Fruit fly (Drosophila melanogaster): Measurements from ENCODE around the gene CG3769.

CG3769 gene

dm6 chr2L:9430992-9431602 is 4.1 kb upstream of the CG3769 start, which contains the start of the genes FucTB and scat (continued):
- TF ChIP-seq dati (GFP tag; IDR thresholded peaks at IDR 0.05) (peak; percentile 57; the same call in 1 of the 2 replicates), E2f2 (GFP tag; IDR thresholded peaks at IDR 0.05) (peak; percentile 78), CG3407 (GFP tag; optimal IDR thresholded peaks at IDR 0.05) (peak; percentile 80), z (GFP tag; IDR thresholded peaks at IDR 0.05) (0 out of 3 replicates have a peak, but pooled peaks have one; percentile 25), knrl (GFP tag; IDR thresholded peaks at IDR 0.05; ENCODE audit: partially characterized antibody) (peak; percentile 79), CG3065 (GFP tag; optimal IDR thresholded peaks at IDR 0.05) (peak; percentile 75), Scr (GFP tag; IDR thresholded peaks at IDR 0.05; ENCODE audit: partially characterized antibody) (peak; percentile 32; the same call in 1 of the 2 replicates), CG6854 (GFP tag; optimal IDR thresholded peaks at IDR 0.05) (peak; percentile 53), danr (GFP tag; IDR thresholded peaks at IDR 0.05) (peak; percentile 78), HHEX (GFP tag; optimal IDR thresholded peaks at IDR 0.05) (peak; percentile 87), CG12071 (GFP tag; optimal IDR thresholded peaks at IDR 0.05) (no peak), lilli (GFP tag; optimal IDR thresholded peaks at IDR 0.05) (peak; percentile 78), sna (GFP tag; IDR thresholded peaks at IDR 0.05; ENCODE audit: partially characterized antibody) (no peak), Lhr (GFP tag; optimal IDR thresholded peaks at IDR 0.05) (peak; percentile 49), trh (GFP tag; optimal IDR thresholded peaks at IDR 0.05) (peak; percentile 83), HLH3B (GFP tag; IDR thresholded peaks at IDR 0.05) (peak; percentile 92), CG11504 (tag; optimal IDR thresholded peaks at IDR 0.05) (peak; percentile 92), jing (GFP tag; optimal IDR thresholded peaks at IDR 0.05) (peak; percentile 35), zf30C (GFP tag; optimal IDR thresholded peaks at IDR 0.05) (no peak), gsb (GFP tag; IDR thresholded peaks at IDR 0.05) (peak; percentile 73), caup (GFP tag; optimal IDR thresholded peaks at IDR 0.05; ENCODE audit: severe bottlenecking) (peak; percentile 78), CG7786 (GFP tag; optimal IDR thresholded peaks at IDR 0.05) (peak; percentile 44), onecut (GFP tag; IDR thresholded peaks at IDR 0.05) (peak; percentile 74), ac (GFP tag; optimal IDR thresholded peaks at IDR 0.05) (peak; percentile 20), CG1832 (GFP tag; optimal IDR thresholded peaks at IDR 0.05) (no peak), cg (GFP tag; optimal IDR thresholded peaks at IDR 0.05) (no peak), CG42726 (GFP tag; IDR thresholded peaks at IDR 0.05; ENCODE audit: partially characterized antibody) (no peak), hbn (GFP tag; IDR thresholded peaks at IDR 0.05; ENCODE audit: partially characterized antibody) (no peak), Trl (optimal IDR thresholded peaks at IDR 0.05) (no peak), Trl (GFP tag; optimal IDR thresholded peaks at IDR 0.05) (peak; percentile 60), CkIIα-i1 (GFP tag; IDR thresholded peaks at IDR 0.05) (no peak), chif (GFP tag; optimal IDR thresholded peaks at IDR 0.05) (peak; percentile 36 to 62), CG2889 (GFP tag; IDR thresholded peaks at IDR 0.05) (peak; percentile 87), btn (GFP tag; optimal IDR thresholded peaks at IDR 0.05) (no peak), ATbp (GFP tag; optimal IDR thresholded peaks at IDR 0.05) (peak; percentile 66), Hmx (GFP tag; optimal IDR thresholded peaks at IDR 0.05) (no peak), lov (optimal IDR thresholded peaks at IDR 0.05) (no peak), lov (GFP tag; IDR thresholded peaks at IDR 0.05) (peak; percentile 65; the same call in 1 of the 3 replicates), exex (tag; optimal IDR thresholded peaks at IDR 0.05) (peak; percentile 63), CG13624 (GFP tag; optimal IDR thresholded peaks at IDR 0.05) (peak; percentile 31), chn (GFP tag; optimal IDR thresholded peaks at IDR 0.05) (peak; percentile 63), Vsx1 (GFP tag; optimal IDR thresholded peaks at IDR 0.05) (peak; percentile 70), D (optimal IDR thresholded peaks at IDR 0.05) (no peak), D (GFP tag; optimal IDR thresholded peaks at IDR 0.05) (peak; percentile 76), CG12769 (tag; optimal IDR thresholded peaks at IDR 0.05) (no peak), CG17186 (GFP tag; optimal IDR thresholded peaks at IDR 0.05) (peak; percentile 22), kni (GFP tag; optimal IDR thresholded peaks at IDR 0.05) (peak; percentile 16), GATAe (GFP tag; conservative IDR thresholded peaks at IDR 0.05) (peak; percentile 67), CG14014 (GFP tag; IDR thresholded peaks at IDR 0.05) (peak; percentile 84), Bgb (GFP tag; IDR thresholded peaks at IDR 0.05; ENCODE audit: partially characterized antibody) (peak; percentile 47)
